Worm (Caenorhabditis elegans) whole organism, L3 larva: ENCODE results near the gene vamp-7.

Source experiments
- R02D3.7 ChIP-seq: fragments of 150-350 bp; optimal IDR thresholded peaks from 2 replicates; lab custom pipeline; 2014; ENCODE audit warnings: missing biosample characterization, missing genetic modification characterization
- ZK546.5 ChIP-seq: sonication (generic microtip); optimal IDR thresholded peaks from 2 replicates; lab custom pipeline; 2017; ENCODE audit warnings: missing biosample characterization, missing genetic modification characterization
- aly-2 ChIP-seq: fragments of 150-350 bp; optimal IDR thresholded peaks from 2 replicates; lab custom pipeline; 2014; ENCODE audit warnings: missing biosample characterization, missing genetic modification characterization
- ama-1 ChIP-seq: fragments of 150-350 bp; optimal IDR thresholded peaks from 2 replicates; lab custom pipeline; 2018
- ceh-16 ChIP-seq: sonication (generic microtip); optimal IDR thresholded peaks from 2 replicates; lab custom pipeline; 2017; ENCODE audit warnings: missing biosample characterization, missing genetic modification characterization
- ceh-28 ChIP-seq: fragments of 150-350 bp; optimal IDR thresholded peaks from 2 replicates; lab custom pipeline; 2014; ENCODE audit warnings: missing biosample characterization, missing genetic modification reagents, missing genetic modification characterization
- ceh-82 ChIP-seq: fragments of 150-350 bp; optimal IDR thresholded peaks from 2 replicates; lab custom pipeline; 2014; ENCODE audit warnings: missing biosample characterization, missing genetic modification characterization
- ceh-9 ChIP-seq: sonication (generic microtip); optimal IDR thresholded peaks from 2 replicates; lab custom pipeline; 2018; ENCODE audit warnings: missing biosample characterization, missing genetic modification characterization
- daf-12 ChIP-seq: fragments of 150-350 bp; optimal IDR thresholded peaks from 2 replicates; lab custom pipeline; 2014; ENCODE audit warnings: missing biosample characterization, missing genetic modification reagents, missing genetic modification characterization
- egl-27 ChIP-seq: sonication (generic microtip); optimal IDR thresholded peaks from 4 replicates; lab custom pipeline; 2017; ENCODE audit warnings: missing biosample characterization, missing genetic modification reagents, missing genetic modification characterization
- egl-5 ChIP-seq: fragments of 150-350 bp; optimal IDR thresholded peaks from 2 replicates; lab custom pipeline; 2017; ENCODE audit warnings: missing biosample characterization, missing genetic modification reagents, missing genetic modification characterization, inconsistent platforms
- elt-1 ChIP-seq: fragments of 150-350 bp; optimal IDR thresholded peaks from 2 replicates; lab custom pipeline; 2014; ENCODE audit warnings: missing biosample characterization, missing genetic modification characterization
- elt-2 ChIP-seq: sonication (generic microtip); optimal IDR thresholded peaks from 2 replicates; lab custom pipeline; 2016; ENCODE audit warnings: missing genetic modification reagents, mild to moderate bottlenecking, missing genetic modification characterization, missing compliant biosample characterization
- elt-3 ChIP-seq, 3 experiments: fragments of 150-350 bp in 1 of 3; sonication (generic microtip) in 2 of 3; optimal IDR thresholded peaks; 2 replicates in 2 of 3; 4 replicates in 1 of 3; lab custom pipeline; 2014 to 2017; ENCODE audit warnings: missing biosample characterization in 3 of 3, missing genetic modification characterization in 3 of 3
- eor-1 ChIP-seq, 2 experiments: fragments of 150-350 bp; optimal IDR thresholded peaks; 2 replicates each; lab custom pipeline; 2014 to 2018; ENCODE audit warnings: missing biosample characterization in 2 of 2, missing genetic modification characterization in 2 of 2
- fkh-10 ChIP-seq: sonication (generic microtip); optimal IDR thresholded peaks from 2 replicates; lab custom pipeline; 2017; ENCODE audit warnings: missing biosample characterization, missing genetic modification reagents, missing genetic modification characterization
- fkh-2 ChIP-seq: fragments of 150-350 bp; optimal IDR thresholded peaks from 2 replicates; lab custom pipeline; 2014; ENCODE audit warnings: missing biosample characterization, missing genetic modification reagents, missing genetic modification characterization
- fos-1 ChIP-seq: fragments of 150-350 bp; optimal IDR thresholded peaks from 2 replicates; lab custom pipeline; 2014; ENCODE audit warnings: missing biosample characterization, missing genetic modification characterization
- hmg-11 ChIP-seq: sonication (generic microtip); optimal IDR thresholded peaks from 2 replicates; lab custom pipeline; 2016; ENCODE audit warnings: missing genetic modification characterization, missing compliant biosample characterization
- jun-1 ChIP-seq: fragments of 150-350 bp; optimal IDR thresholded peaks from 2 replicates; lab custom pipeline; 2014; ENCODE audit warnings: missing biosample characterization, missing genetic modification reagents, missing genetic modification characterization
- lin-15B ChIP-seq: fragments of 150-350 bp; optimal IDR thresholded peaks from 2 replicates; lab custom pipeline; 2014; ENCODE audit warnings: missing biosample characterization, missing genetic modification characterization
- lin-39 ChIP-seq: fragments of 150-350 bp; optimal IDR thresholded peaks from 2 replicates; lab custom pipeline; 2018; ENCODE audit warnings: missing biosample characterization, missing genetic modification reagents, missing genetic modification characterization
- lsy-12 ChIP-seq: sonication (generic microtip); optimal IDR thresholded peaks from 2 replicates; lab custom pipeline; 2016; ENCODE audit warnings: mild to moderate bottlenecking, missing genetic modification characterization, missing compliant biosample characterization
- mdl-1 ChIP-seq: fragments of 150-350 bp; optimal IDR thresholded peaks from 2 replicates; lab custom pipeline; 2014; ENCODE audit warnings: missing biosample characterization, missing genetic modification characterization
- mml-1 ChIP-seq: fragments of 150-350 bp; sonication (generic microtip); optimal IDR thresholded peaks from 3 replicates; lab custom pipeline; 2014; ENCODE audit warnings: missing biosample characterization, missing genetic modification characterization
- nfya-1 ChIP-seq: sonication (generic microtip); optimal IDR thresholded peaks from 2 replicates; lab custom pipeline; 2017; ENCODE audit warnings: missing genetic modification characterization, mild to moderate bottlenecking, missing compliant biosample characterization, antibody characterized with exemption, moderate library complexity; ENCODE audit not compliant: insufficient read depth
- nhr-11 ChIP-seq: fragments of 150-350 bp; optimal IDR thresholded peaks from 2 replicates; lab custom pipeline; 2014; ENCODE audit warnings: missing biosample characterization, missing genetic modification characterization
- nhr-12 ChIP-seq: fragments of 150-350 bp; optimal IDR thresholded peaks from 2 replicates; lab custom pipeline; 2014; ENCODE audit warnings: missing biosample characterization, missing genetic modification characterization
- nhr-23 ChIP-seq: fragments of 150-350 bp; optimal IDR thresholded peaks from 2 replicates; lab custom pipeline; 2014; ENCODE audit warnings: missing biosample characterization, missing genetic modification reagents, missing genetic modification characterization
- nhr-237 ChIP-seq: fragments of 150-350 bp; optimal IDR thresholded peaks from 2 replicates; lab custom pipeline; 2014; ENCODE audit warnings: missing biosample characterization, missing genetic modification characterization
- nhr-25 ChIP-seq: sonication (generic microtip); optimal IDR thresholded peaks from 2 replicates; lab custom pipeline; 2017; ENCODE audit warnings: missing biosample characterization, missing genetic modification characterization
- nhr-28 ChIP-seq: fragments of 150-350 bp; optimal IDR thresholded peaks from 2 replicates; lab custom pipeline; 2014; ENCODE audit warnings: missing biosample characterization, missing genetic modification characterization
- nhr-43 ChIP-seq: sonication (generic microtip); optimal IDR thresholded peaks from 2 replicates; lab custom pipeline; 2016; ENCODE audit warnings: mild to moderate bottlenecking, missing genetic modification characterization, missing compliant biosample characterization; ENCODE audit not compliant: poor library complexity, severe bottlenecking
- nhr-67 ChIP-seq: fragments of 150-350 bp; optimal IDR thresholded peaks from 2 replicates; lab custom pipeline; 2014; ENCODE audit warnings: missing biosample characterization, missing genetic modification characterization
- nhr-76 ChIP-seq: fragments of 150-350 bp; sonication (generic microtip); optimal IDR thresholded peaks from 5 replicates; lab custom pipeline; 2014; ENCODE audit warnings: missing biosample characterization, missing genetic modification characterization
- nhr-77 ChIP-seq: fragments of 150-350 bp; optimal IDR thresholded peaks from 2 replicates; lab custom pipeline; 2014; ENCODE audit warnings: missing biosample characterization, missing genetic modification characterization
- pha-4 ChIP-seq: fragments of 150-350 bp; optimal IDR thresholded peaks from 2 replicates; lab custom pipeline; 2014; ENCODE audit warnings: missing biosample characterization, missing genetic modification reagents, missing genetic modification characterization
- pqm-1 ChIP-seq: fragments of 150-350 bp; optimal IDR thresholded peaks from 2 replicates; lab custom pipeline; 2017; ENCODE audit warnings: missing biosample characterization, missing genetic modification characterization, inconsistent platforms
- sea-2 ChIP-seq: fragments of 150-350 bp; sonication (generic microtip); optimal IDR thresholded peaks from 4 replicates; lab custom pipeline; 2014; ENCODE audit warnings: missing biosample characterization, missing genetic modification reagents, missing genetic modification characterization
- skn-1 ChIP-seq: fragments of 150-350 bp; optimal IDR thresholded peaks from 2 replicates; lab custom pipeline; 2014; ENCODE audit warnings: missing biosample characterization, missing genetic modification characterization
- snpc-4 ChIP-seq: fragments of 150-350 bp; optimal IDR thresholded peaks from 2 replicates; lab custom pipeline; 2014; ENCODE audit warnings: missing biosample characterization, missing genetic modification characterization
- tbx-2 ChIP-seq: sonication (generic microtip); optimal IDR thresholded peaks from 2 replicates; lab custom pipeline; 2016; ENCODE audit warnings: mild to moderate bottlenecking, missing genetic modification characterization, missing compliant biosample characterization
- unc-39 ChIP-seq: sonication (generic microtip); optimal IDR thresholded peaks from 4 replicates; lab custom pipeline; 2017; ENCODE audit warnings: missing biosample characterization, missing genetic modification characterization
- unc-62 ChIP-seq: fragments of 150-350 bp; sonication (generic microtip); optimal IDR thresholded peaks from 4 replicates; lab custom pipeline; 2014; ENCODE audit warnings: missing biosample characterization, missing genetic modification reagents, missing genetic modification characterization
- zag-1 ChIP-seq: fragments of 150-350 bp; optimal IDR thresholded peaks from 2 replicates; lab custom pipeline; 2014; ENCODE audit warnings: missing biosample characterization, missing genetic modification characterization
- ztf-11 ChIP-seq: fragments of 150-350 bp; optimal IDR thresholded peaks from 2 replicates; lab custom pipeline; 2014; ENCODE audit warnings: missing biosample characterization, missing genetic modification characterization
- ztf-4 ChIP-seq: fragments of 150-350 bp; optimal IDR thresholded peaks from 2 replicates; lab custom pipeline; 2014; ENCODE audit warnings: missing biosample characterization, missing genetic modification characterization

vamp-7 gene

DNA sequence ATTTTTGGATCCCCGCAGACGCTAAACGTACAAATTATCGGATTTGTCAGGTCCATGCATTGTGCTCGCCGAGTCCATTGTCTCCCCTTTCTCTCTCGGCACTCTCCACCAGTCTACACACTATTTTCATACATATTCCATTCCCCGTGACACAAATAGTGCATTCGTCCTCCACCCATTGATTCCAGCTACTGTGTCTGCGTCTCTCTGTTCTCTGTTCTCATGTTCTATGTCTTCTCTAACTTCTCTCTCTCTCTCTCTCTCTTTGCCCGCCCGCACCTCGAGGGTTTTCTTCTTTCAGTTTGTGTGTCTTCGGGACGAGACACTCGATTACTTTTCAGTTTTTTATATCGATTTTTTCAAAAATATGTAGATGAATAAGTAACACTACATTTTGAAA, 8.2 kb upstream of the vamp-7 start (continued):
- TF ChIP-seq ceh-9 (no peak), R02D3.7 (tag; lab: Kevin White, UChicago) (peak; percentile 51), elt-3 (tag; optimal IDR thresholded peaks at IDR 0.05; lab: Kevin White, UChicago) (no peak), nhr-43 (peak; percentile 49), elt-1 (peak; percentile 8), lin-15B (tag; lab: Kevin White, UChicago) (peak; percentile 79)

DNA sequence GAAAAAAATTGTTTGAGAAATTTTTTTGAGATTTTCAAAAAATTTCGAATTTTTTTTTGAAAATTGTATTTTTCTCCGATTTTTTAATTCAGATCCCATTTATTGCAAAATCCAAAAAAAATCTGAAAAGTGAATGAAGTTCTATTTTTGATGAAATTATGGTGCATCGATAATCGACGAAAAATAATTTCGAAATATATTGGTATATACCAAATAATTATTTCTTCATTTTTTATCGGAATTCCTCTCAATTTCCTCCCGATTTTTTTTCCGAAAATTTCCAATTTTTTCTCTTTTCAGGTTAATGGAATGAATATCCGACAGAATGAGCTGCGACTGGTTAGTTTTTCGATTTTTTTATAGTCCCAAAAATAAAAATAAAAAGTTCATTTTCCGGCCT, 7.0 kb upstream of the vamp-7 start, which contains the start of gene epg-9:
Gene epg-9, plus strand, starts transcription at position 301 of the 400 bp plus-strand sequence.
- TF ChIP-seq nhr-12 (tag; lab: Kevin White, UChicago) (no peak), hmg-11 (peak; percentile 16), pha-4 (tag; lab: Kevin White, UChicago) (no peak), zag-1 (tag; lab: Kevin White, UChicago) (no peak)

DNA sequence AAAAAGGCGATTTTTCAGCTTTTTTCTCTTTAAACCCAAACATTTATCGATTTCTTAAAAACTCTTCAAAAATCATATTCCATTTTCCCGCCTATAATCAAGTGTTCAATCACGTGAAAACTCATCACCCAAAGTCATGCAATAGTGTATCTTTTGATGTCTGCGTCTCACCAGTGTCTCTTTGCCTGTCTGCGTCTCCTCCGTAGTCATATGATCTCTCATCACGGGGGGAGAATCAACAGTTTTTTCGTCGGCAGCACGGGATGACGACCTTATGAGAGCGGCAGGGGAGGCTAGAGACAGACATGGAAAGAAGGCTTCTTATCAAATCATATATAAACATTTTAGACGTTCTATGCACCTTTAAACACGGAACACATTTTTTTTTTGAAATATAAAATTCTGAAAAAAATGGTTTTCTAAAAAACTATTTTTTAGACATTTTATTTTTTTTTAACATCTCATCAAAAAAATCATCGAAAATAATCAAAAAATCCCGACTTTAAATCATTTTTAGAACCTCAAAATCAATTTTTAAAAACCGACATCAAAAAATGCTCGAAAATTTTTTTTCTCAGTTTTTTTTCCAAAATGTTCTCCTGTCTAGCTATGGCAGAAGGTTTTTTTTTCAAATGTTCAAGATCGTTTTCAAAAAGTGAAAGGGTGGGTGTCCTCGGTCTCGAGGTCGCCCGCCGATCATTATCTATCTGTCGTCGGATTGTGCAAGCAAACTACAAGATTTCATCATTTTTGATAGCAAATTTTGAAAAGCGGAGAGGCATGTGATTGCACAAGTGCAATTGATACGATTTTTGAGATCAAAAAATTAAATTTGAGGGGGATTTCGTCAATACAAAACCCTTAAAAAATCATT, 5.6 kb upstream of the vamp-7 start:
- peak; percentile 99 for TF ChIP-seq nhr-25 (tag; lab: Kevin White, UChicago)
- no peak for TF ChIP-seq ceh-9
- TF ChIP-seq tbx-2 (tag; lab: Kevin White, UChicago), result peak; percentile 81
- TF ChIP-seq unc-39 (tag; lab: Kevin White, UChicago), result no peak
- peak; percentile 55 for TF ChIP-seq fkh-10 (GFP tag; lab: Kevin White, UChicago)
- TF ChIP-seq fos-1 (tag; lab: Kevin White, UChicago), result peak; percentile 65
- TF ChIP-seq lsy-12 (tag; lab: Kevin White, UChicago), result peak; percentile 97
- peak; percentile 91 for TF ChIP-seq hmg-11
- peak; percentile 22 for TF ChIP-seq sea-2 (GFP tag; lab: Kevin White, UChicago)
- peak; percentile 91 for TF ChIP-seq ceh-28 (tag; lab: Kevin White, UChicago)
- TF ChIP-seq egl-27 (tag; lab: Kevin White, UChicago), result peak; percentile 79
- TF ChIP-seq nhr-11 (tag; lab: Kevin White, UChicago), result peak; percentile 91
- TF ChIP-seq ZK546.5 (tag; lab: Kevin White, UChicago), result no peak
- peak; percentile 82 for TF ChIP-seq lin-15B (tag; lab: Kevin White, UChicago)
- TF ChIP-seq nhr-28, result peak; percentile 72
- peak; percentile 96 for TF ChIP-seq ama-1 (lab: Kevin White, UChicago)
- peak; percentile 47 for TF ChIP-seq zag-1 (tag; lab: Kevin White, UChicago)
- TF ChIP-seq elt-2 (tag; lab: Kevin White, UChicago), result peak; percentile 96
- TF ChIP-seq nhr-76 (tag; lab: Kevin White, UChicago), result peak; percentile 51
- peak; percentile 5 for TF ChIP-seq ceh-82
- peak; percentile 99 for TF ChIP-seq nhr-23 (tag; lab: Kevin White, UChicago)
- TF ChIP-seq ztf-11, result no peak
- peak in 1 of 2 experiments; percentile 86 for TF ChIP-seq eor-1 (tag; optimal IDR thresholded peaks at IDR 0.05; lab: Kevin White, UChicago)
- TF ChIP-seq R02D3.7 (tag; lab: Kevin White, UChicago), result peak; percentile 70
- TF ChIP-seq ceh-16, result no peak
- TF ChIP-seq skn-1 (tag; lab: Kevin White, UChicago), result peak; percentile 96
- TF ChIP-seq jun-1, result peak; percentile 99
- TF ChIP-seq egl-5 (tag; lab: Kevin White, UChicago), result peak; percentile 39
- peak; percentile 96 for TF ChIP-seq nfya-1 (tag; lab: Kevin White, UChicago)
- TF ChIP-seq aly-2 (tag; lab: Kevin White, UChicago), result no peak
- TF ChIP-seq daf-12, result no peak
- peak; percentile 86 for TF ChIP-seq mml-1 (tag; lab: Kevin White, UChicago)
- TF ChIP-seq fkh-2 (tag; lab: Kevin White, UChicago), result no peak
- TF ChIP-seq mdl-1 (tag; lab: Kevin White, UChicago), result peak; percentile 90
- TF ChIP-seq pqm-1 (tag; lab: Kevin White, UChicago), result peak; percentile 97
- TF ChIP-seq ztf-4 (tag; lab: Kevin White, UChicago), result peak; percentile 90
- TF ChIP-seq lin-39 (tag; lab: Kevin White, UChicago), result peak; percentile 73
- peak; percentile 70 for TF ChIP-seq nhr-77 (tag; lab: Kevin White, UChicago)
- no peak for TF ChIP-seq nhr-12 (tag; lab: Kevin White, UChicago)
- peak; percentile 60 for TF ChIP-seq elt-1
- peak; percentile 84 for TF ChIP-seq snpc-4 (tag; lab: Kevin White, UChicago)
- peak; percentile 44 to 83 (median 80) for TF ChIP-seq elt-3 (tag; optimal IDR thresholded peaks at IDR 0.05; lab: Kevin White, UChicago)
- no peak for TF ChIP-seq nhr-237
- peak; percentile 98 for TF ChIP-seq nhr-43
- TF ChIP-seq unc-62 (GFP tag; lab: Kevin White, UChicago), result peak; percentile 86
- peak; percentile 99 for TF ChIP-seq pha-4 (tag; lab: Kevin White, UChicago)
- TF ChIP-seq nhr-67 (tag; lab: Kevin White, UChicago), result no peak
